Worm (Caenorhabditis elegans) whole organism, L3 larva: ENCODE data around the gene F56D6.13.
A peak's percentile ranks its signal among the peaks of the same experiment; 100 is the strongest.
"Not testable (repeated sequence)": the region's sequence is repeated elsewhere in the genome, so short reads cannot be mapped to it uniquely, and the experiment has no call there.

ENCODE experiments used
- R02D3.7 ChIP-seq: fragments of 150-350 bp; optimal IDR thresholded peaks from 2 replicates; lab custom pipeline; 2014; ENCODE audit warnings: missing biosample characterization, missing genetic modification characterization
- ceh-16 ChIP-seq: sonication (generic microtip); optimal IDR thresholded peaks from 2 replicates; lab custom pipeline; 2017; ENCODE audit warnings: missing biosample characterization, missing genetic modification characterization
- ceh-28 ChIP-seq: fragments of 150-350 bp; optimal IDR thresholded peaks from 2 replicates; lab custom pipeline; 2014; ENCODE audit warnings: missing biosample characterization, missing genetic modification reagents, missing genetic modification characterization
- ceh-9 ChIP-seq: sonication (generic microtip); optimal IDR thresholded peaks from 2 replicates; lab custom pipeline; 2018; ENCODE audit warnings: missing biosample characterization, missing genetic modification characterization
- daf-12 ChIP-seq: fragments of 150-350 bp; optimal IDR thresholded peaks from 2 replicates; lab custom pipeline; 2014; ENCODE audit warnings: missing biosample characterization, missing genetic modification reagents, missing genetic modification characterization
- egl-27 ChIP-seq: sonication (generic microtip); optimal IDR thresholded peaks from 4 replicates; lab custom pipeline; 2017; ENCODE audit warnings: missing biosample characterization, missing genetic modification reagents, missing genetic modification characterization
- egl-5 ChIP-seq: fragments of 150-350 bp; optimal IDR thresholded peaks from 2 replicates; lab custom pipeline; 2017; ENCODE audit warnings: missing biosample characterization, missing genetic modification reagents, missing genetic modification characterization, inconsistent platforms
- elt-2 ChIP-seq: sonication (generic microtip); optimal IDR thresholded peaks from 2 replicates; lab custom pipeline; 2016; ENCODE audit warnings: missing genetic modification reagents, mild to moderate bottlenecking, missing genetic modification characterization, missing compliant biosample characterization
- eor-1 ChIP-seq, 2 experiments: fragments of 150-350 bp; optimal IDR thresholded peaks; 2 replicates each; lab custom pipeline; 2014 to 2018; ENCODE audit warnings: missing biosample characterization in 2 of 2, missing genetic modification characterization in 2 of 2
- fkh-10 ChIP-seq: sonication (generic microtip); optimal IDR thresholded peaks from 2 replicates; lab custom pipeline; 2017; ENCODE audit warnings: missing biosample characterization, missing genetic modification reagents, missing genetic modification characterization
- fkh-2 ChIP-seq: fragments of 150-350 bp; optimal IDR thresholded peaks from 2 replicates; lab custom pipeline; 2014; ENCODE audit warnings: missing biosample characterization, missing genetic modification reagents, missing genetic modification characterization
- jun-1 ChIP-seq: fragments of 150-350 bp; optimal IDR thresholded peaks from 2 replicates; lab custom pipeline; 2014; ENCODE audit warnings: missing biosample characterization, missing genetic modification reagents, missing genetic modification characterization
- mml-1 ChIP-seq: fragments of 150-350 bp; sonication (generic microtip); optimal IDR thresholded peaks from 3 replicates; lab custom pipeline; 2014; ENCODE audit warnings: missing biosample characterization, missing genetic modification characterization
- nfya-1 ChIP-seq: sonication (generic microtip); optimal IDR thresholded peaks from 2 replicates; lab custom pipeline; 2017; ENCODE audit warnings: missing genetic modification characterization, mild to moderate bottlenecking, missing compliant biosample characterization, antibody characterized with exemption, moderate library complexity; ENCODE audit not compliant: insufficient read depth
- nhr-12 ChIP-seq: fragments of 150-350 bp; optimal IDR thresholded peaks from 2 replicates; lab custom pipeline; 2014; ENCODE audit warnings: missing biosample characterization, missing genetic modification characterization
- nhr-23 ChIP-seq: fragments of 150-350 bp; optimal IDR thresholded peaks from 2 replicates; lab custom pipeline; 2014; ENCODE audit warnings: missing biosample characterization, missing genetic modification reagents, missing genetic modification characterization
- nhr-237 ChIP-seq: fragments of 150-350 bp; optimal IDR thresholded peaks from 2 replicates; lab custom pipeline; 2014; ENCODE audit warnings: missing biosample characterization, missing genetic modification characterization
- nhr-25 ChIP-seq: sonication (generic microtip); optimal IDR thresholded peaks from 2 replicates; lab custom pipeline; 2017; ENCODE audit warnings: missing biosample characterization, missing genetic modification characterization
- nhr-28 ChIP-seq: fragments of 150-350 bp; optimal IDR thresholded peaks from 2 replicates; lab custom pipeline; 2014; ENCODE audit warnings: missing biosample characterization, missing genetic modification characterization
- nhr-43 ChIP-seq: sonication (generic microtip); optimal IDR thresholded peaks from 2 replicates; lab custom pipeline; 2016; ENCODE audit warnings: mild to moderate bottlenecking, missing genetic modification characterization, missing compliant biosample characterization; ENCODE audit not compliant: poor library complexity, severe bottlenecking
- nhr-76 ChIP-seq: fragments of 150-350 bp; sonication (generic microtip); optimal IDR thresholded peaks from 5 replicates; lab custom pipeline; 2014; ENCODE audit warnings: missing biosample characterization, missing genetic modification characterization
- nhr-77 ChIP-seq: fragments of 150-350 bp; optimal IDR thresholded peaks from 2 replicates; lab custom pipeline; 2014; ENCODE audit warnings: missing biosample characterization, missing genetic modification characterization
- pqm-1 ChIP-seq: fragments of 150-350 bp; optimal IDR thresholded peaks from 2 replicates; lab custom pipeline; 2017; ENCODE audit warnings: missing biosample characterization, missing genetic modification characterization, inconsistent platforms
- skn-1 ChIP-seq: fragments of 150-350 bp; optimal IDR thresholded peaks from 2 replicates; lab custom pipeline; 2014; ENCODE audit warnings: missing biosample characterization, missing genetic modification characterization
- unc-62 ChIP-seq: fragments of 150-350 bp; sonication (generic microtip); optimal IDR thresholded peaks from 4 replicates; lab custom pipeline; 2014; ENCODE audit warnings: missing biosample characterization, missing genetic modification reagents, missing genetic modification characterization
- ztf-11 ChIP-seq: fragments of 150-350 bp; optimal IDR thresholded peaks from 2 replicates; lab custom pipeline; 2014; ENCODE audit warnings: missing biosample characterization, missing genetic modification characterization

The F56D6.13 gene

DNA sequence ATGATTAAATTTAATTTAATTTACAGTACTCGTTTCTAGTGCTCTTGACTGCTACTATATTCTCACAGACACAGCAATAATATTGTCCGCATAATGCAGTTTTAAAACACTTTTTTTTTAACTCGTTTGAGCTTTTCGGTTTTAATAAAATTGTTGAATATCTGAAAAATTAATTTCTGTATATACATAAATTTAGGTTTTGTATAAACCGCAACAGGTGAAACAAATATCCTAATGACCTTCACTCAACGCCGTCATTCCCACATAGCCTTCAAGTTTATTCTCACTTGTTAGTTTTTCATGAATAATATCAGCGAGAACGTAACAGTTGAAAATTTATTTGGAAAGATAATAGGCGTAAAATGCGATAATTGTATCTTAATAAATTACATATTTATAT, 10.3 kb downstream of the F56D6.13 start, which contains the start of gene srz-19:
srz-19 (plus strand) TSS at position 301 of the 400 bp plus-strand sequence.
- TF ChIP-seq ceh-16: no peak
- no peak for TF ChIP-seq eor-1 (tag; optimal IDR thresholded peaks at IDR 0.05; lab: Kevin White, UChicago)
- no peak for TF ChIP-seq nhr-76
- no peak for TF ChIP-seq nhr-43 (tag; lab: Kevin White, UChicago)
- no peak for TF ChIP-seq ceh-28 (tag; lab: Kevin White, UChicago)
- TF ChIP-seq nhr-12: no peak
- TF ChIP-seq elt-2 (tag; lab: Kevin White, UChicago): no peak
- TF ChIP-seq egl-27 (tag; lab: Kevin White, UChicago): no peak

DNA sequence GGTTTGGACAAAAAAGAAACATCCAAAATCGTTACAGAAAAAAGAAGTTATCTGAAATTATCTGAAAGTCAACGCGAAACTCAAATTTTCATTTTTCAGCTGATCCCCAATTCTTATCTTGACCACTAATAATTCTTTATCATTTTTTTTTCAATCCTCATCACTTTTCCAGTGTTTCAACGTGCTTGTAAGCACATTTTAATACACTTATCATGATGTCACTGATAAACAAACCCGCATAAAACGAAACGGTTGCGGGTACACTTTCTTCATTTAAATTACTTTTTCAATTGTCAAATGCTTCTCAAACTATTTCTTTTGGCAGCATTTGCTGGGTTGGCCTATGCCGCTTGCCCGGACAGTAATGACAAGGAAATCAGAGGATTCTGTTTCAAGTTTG, 12.7 kb downstream of the F56D6.13 start, which contains the start of gene clec-67:
clec-67 (plus strand) TSS at position 268 of the 400 bp plus-strand sequence.
- peak; percentile 84 for TF ChIP-seq elt-2 (tag; lab: Kevin White, UChicago)
- no peak for TF ChIP-seq daf-12 (tag; lab: Kevin White, UChicago)
- no peak for TF ChIP-seq nhr-77 (tag; lab: Kevin White, UChicago)
- TF ChIP-seq jun-1 (tag; lab: Kevin White, UChicago): peak; percentile 2
- peak; percentile 45 for TF ChIP-seq pqm-1
- TF ChIP-seq, all 47 proteins: peak for 3

DNA sequence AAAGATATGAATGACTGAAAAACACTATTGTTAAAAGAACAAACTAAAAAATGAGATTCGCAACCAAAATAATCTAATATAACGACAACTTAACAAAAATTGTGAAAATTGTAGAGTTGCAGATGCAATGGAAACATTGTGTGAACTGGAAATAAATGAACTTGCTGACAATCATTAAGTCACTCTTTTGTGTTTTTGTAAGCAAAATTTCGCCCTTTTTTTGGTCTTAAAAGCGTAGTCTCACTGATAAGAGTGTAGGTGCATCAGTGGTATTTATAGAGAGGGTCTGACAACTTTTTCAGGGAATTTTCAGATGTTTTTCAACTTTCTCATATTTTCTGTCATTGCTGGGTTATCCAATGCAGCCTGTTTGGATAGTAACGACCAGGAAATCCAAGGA, 16.9 kb downstream of the F56D6.13 start, which contains the start of gene clec-68:
clec-68 (plus strand) TSS at position 301 of the 400 bp plus-strand sequence.
- no peak for TF ChIP-seq fkh-2 (tag; lab: Kevin White, UChicago)
- no peak for TF ChIP-seq nhr-76
- TF ChIP-seq unc-62 (GFP tag; lab: Kevin White, UChicago): no peak
- no peak for TF ChIP-seq R02D3.7 (tag; lab: Kevin White, UChicago)
- no peak for TF ChIP-seq fkh-10 (GFP tag; lab: Kevin White, UChicago)
- TF ChIP-seq nhr-23: no peak
- no peak for TF ChIP-seq daf-12 (tag; lab: Kevin White, UChicago)
- no peak for TF ChIP-seq ztf-11
- no peak for TF ChIP-seq ceh-9 (tag; lab: Kevin White, UChicago)
- no peak for TF ChIP-seq skn-1 (tag; lab: Kevin White, UChicago)
- TF ChIP-seq nhr-237 (tag; lab: Kevin White, UChicago): no peak
- no peak for TF ChIP-seq nfya-1 (tag; lab: Kevin White, UChicago)
- TF ChIP-seq jun-1 (tag; lab: Kevin White, UChicago): no peak
- no peak for TF ChIP-seq mml-1 (tag; lab: Kevin White, UChicago)
- TF ChIP-seq egl-5 (tag; lab: Kevin White, UChicago): no peak

DNA sequence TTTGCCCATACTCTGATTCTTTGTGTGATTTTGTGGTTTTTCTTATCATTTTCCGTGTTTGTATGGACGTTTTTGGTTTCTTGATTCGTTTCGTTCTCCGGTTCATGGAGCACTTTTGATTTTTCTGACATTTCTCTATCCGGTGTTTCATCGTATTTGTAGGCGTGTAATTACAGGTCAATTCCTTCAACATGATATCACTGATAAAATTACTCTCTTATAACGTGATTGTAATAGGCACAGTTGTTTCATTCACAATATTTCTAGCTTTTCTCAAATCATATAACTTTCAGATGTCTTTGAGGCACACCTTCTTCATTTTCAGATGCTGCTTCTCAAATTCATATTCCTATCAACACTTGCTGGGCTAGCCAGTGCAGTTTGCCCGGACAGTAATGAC, 23.2 kb downstream of the F56D6.13 start, which contains the start of gene clec-70:
clec-70 (plus strand) TSS at position 301 of the 400 bp plus-strand sequence.
- TF ChIP-seq fkh-2 (tag; lab: Kevin White, UChicago); eor-1 (tag; optimal IDR thresholded peaks at IDR 0.05; lab: Kevin White, UChicago); skn-1 (tag; lab: Kevin White, UChicago): not testable (repeated sequence)

DNA sequence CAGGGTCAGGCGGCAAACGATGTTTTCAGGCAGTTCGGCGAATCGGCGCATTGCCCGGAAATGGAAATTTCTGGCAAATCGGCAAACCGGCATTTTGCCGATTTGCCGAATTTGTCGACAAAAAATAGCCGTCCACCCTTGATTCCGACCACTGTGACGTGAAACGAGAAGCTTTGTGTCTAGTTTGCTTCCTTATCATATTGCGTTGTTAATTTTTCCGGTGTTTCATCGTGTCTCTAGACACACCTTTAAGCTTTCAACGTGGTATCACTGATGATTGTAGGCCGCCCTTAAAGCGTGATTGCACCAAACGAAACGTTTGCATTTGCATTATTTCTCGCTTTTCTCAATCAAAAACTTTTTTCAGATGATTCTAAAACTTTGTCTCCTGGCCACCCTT, 27.9 kb downstream of the F56D6.13 start, which contains the start of gene clec-71:
clec-71 (plus strand) TSS at position 362 of the 400 bp plus-strand sequence.
- TF ChIP-seq elt-2 (tag; lab: Kevin White, UChicago) (peak; percentile 6), nhr-25 (tag; lab: Kevin White, UChicago) (no peak)

DNA sequence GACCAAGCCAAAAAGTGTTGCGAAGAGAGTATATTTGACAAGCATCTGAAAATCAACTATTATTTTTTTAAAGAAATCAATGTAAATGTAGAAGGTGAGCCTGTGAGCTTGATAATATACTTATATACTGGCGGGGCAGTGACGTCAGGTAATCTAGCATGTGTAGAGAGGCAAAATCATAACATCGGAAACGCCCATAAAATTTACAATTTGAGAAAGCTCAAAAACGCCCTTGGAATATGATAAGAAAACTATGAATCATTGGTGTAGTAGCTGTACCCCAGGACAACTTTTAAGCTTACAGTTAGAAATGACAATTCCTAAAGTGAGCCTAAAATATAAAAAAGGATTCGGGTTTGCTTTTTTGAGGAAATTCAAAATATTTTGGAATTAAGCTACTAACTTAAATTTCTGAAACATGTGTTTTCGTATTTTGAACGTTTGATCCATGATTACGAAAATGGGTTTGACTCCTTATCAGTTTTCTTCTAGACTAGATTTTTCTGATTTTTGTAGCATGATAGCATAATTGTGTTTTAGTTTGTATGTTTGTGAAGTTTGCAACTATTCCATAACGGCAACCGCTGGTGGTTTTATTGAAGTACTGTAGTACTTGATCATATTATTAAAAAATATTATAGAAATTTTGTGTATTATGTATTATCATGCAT, 32.6 kb downstream of the F56D6.13 start, which contains the start of gene clec-174:
clec-174 (minus strand) TSS at position 51 of the 671 bp plus-strand sequence.
- TF ChIP-seq nhr-12: no peak
- peak; percentile 49 for TF ChIP-seq elt-2 (tag; lab: Kevin White, UChicago)
- TF ChIP-seq pqm-1: peak; percentile 22
- TF ChIP-seq nhr-28: no peak

DNA sequence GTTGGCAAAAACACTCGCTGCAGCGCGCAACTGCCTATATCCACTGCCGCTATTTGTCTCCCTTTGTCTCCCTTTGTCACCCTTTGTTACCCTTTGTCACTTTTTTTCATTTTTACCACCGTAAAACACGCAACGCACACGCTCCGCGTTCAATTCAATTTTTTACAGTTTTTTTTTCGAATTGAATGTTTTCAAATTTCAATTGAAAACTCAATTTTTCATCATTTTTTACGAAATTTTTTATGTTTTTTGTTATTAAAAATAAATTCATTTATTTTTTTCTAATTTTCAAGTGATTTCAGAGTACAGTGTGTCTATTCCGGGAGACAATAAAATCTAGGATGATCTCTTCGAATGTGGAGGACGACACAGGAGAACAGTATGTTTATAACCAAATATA, 33.8 kb downstream of the F56D6.13 start, which contains the start of gene Y46C8AL.11:
Y46C8AL.11 (plus strand) TSS at position 301 of the 400 bp plus-strand sequence.
- TF ChIP-seq nhr-237 (tag; lab: Kevin White, UChicago): no peak
